Worm (Caenorhabditis elegans) whole organism, midembryonic: Measurements from ENCODE around the gene enu-3.6.

ENCODE experiments used
- T22C8.4 ChIP-seq: fragments of 200-800 bp; sonication (Bioruptor generic); IDR thresholded peaks from 2 replicates; pipeline ENCODE4 v1.3.6; 2022; ENCODE audit warnings: missing genetic modification characterization, missing compliant biosample characterization
- cog-1 ChIP-seq: sonication (generic microtip); optimal IDR thresholded peaks from 2 replicates; lab custom pipeline; 2016; ENCODE audit warnings: missing genetic modification characterization, missing compliant biosample characterization
- flt-1 ChIP-seq: fragments of 200-800 bp; sonication (Bioruptor generic); IDR thresholded peaks from 2 replicates; pipeline ENCODE4 v1.3.6; 2022; ENCODE audit warnings: missing genetic modification characterization, missing compliant biosample characterization
- klf-2 ChIP-seq: fragments of 200-800 bp; sonication (Bioruptor generic); conservative IDR thresholded peaks from 2 replicates; pipeline ENCODE4 v1.3.6; 2022; ENCODE audit warnings: missing genetic modification reagents, missing genetic modification characterization, missing compliant biosample characterization
- med-1 ChIP-seq: sonication (generic microtip); optimal IDR thresholded peaks from 2 replicates; lab custom pipeline; 2017; ENCODE audit warnings: missing genetic modification characterization, mild to moderate bottlenecking, missing compliant biosample characterization, antibody characterized with exemption, missing genetic modification reagents; ENCODE audit not compliant: insufficient read depth
- ref-1 ChIP-seq: fragments of 200-800 bp; sonication (Bioruptor generic); conservative IDR thresholded peaks from 2 replicates; pipeline ENCODE4 v1.3.6; 2022; ENCODE audit warnings: missing genetic modification reagents, missing genetic modification characterization, missing compliant biosample characterization
- tab-1 ChIP-seq: fragments of 200-800 bp; sonication (Bioruptor generic); IDR thresholded peaks from 2 replicates; pipeline ENCODE4 v1.3.6; 2022; ENCODE audit warnings: missing genetic modification characterization, missing compliant biosample characterization
- ztf-23 ChIP-seq: fragments of 200-800 bp; sonication (Bioruptor generic); IDR thresholded peaks from 2 replicates; pipeline ENCODE4 v1.3.6; 2022; ENCODE audit warnings: missing genetic modification reagents, missing genetic modification characterization, missing compliant biosample characterization
- ztf-29 ChIP-seq: fragments of 200-800 bp; sonication (Bioruptor generic); IDR thresholded peaks from 2 replicates; pipeline ENCODE4 v1.3.6; 2022; ENCODE audit warnings: missing genetic modification reagents, missing genetic modification characterization, missing compliant biosample characterization

enu-3.6 gene

DNA sequence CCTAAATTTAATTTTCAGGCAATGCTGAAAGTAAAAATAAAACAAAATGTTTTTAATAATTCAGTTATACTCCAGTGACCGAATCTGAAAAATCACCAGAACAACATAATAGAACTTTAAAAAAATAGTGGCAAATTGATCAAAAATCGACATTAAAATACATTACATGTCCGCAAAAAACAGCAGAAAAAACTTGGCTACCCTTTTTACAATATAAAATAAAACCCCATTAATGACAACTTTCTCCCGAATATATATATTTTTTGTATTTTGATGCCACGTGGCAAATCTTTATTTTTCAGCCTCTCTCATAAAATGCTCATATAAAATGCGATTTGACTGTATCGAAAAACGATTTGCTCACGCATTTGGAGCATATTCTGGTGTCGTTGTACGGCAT, 31.3 kb downstream of the enu-3.6 start, which contains the start of gene ptr-19:
Gene ptr-19, plus strand, starts transcription at position 301 of the 400 bp plus-strand sequence.
- TF ChIP-seq ztf-23 (no peak), tab-1 (GFP tag; lab: Robert Waterston, UW) (no peak), cog-1 (tag; lab: Kevin White, UChicago) (no peak), flt-1 (GFP tag; lab: Robert Waterston, UW) (no peak), ref-1 (no peak), klf-2 (GFP tag; lab: Robert Waterston, UW) (no peak), T22C8.4 (GFP tag; lab: Robert Waterston, UW) (no peak), ztf-29 (GFP tag; lab: Robert Waterston, UW) (no peak), med-1 (GFP tag; lab: Kevin White, UChicago) (no peak)

ce11 chrIII:10783052-10783451, 32.8 kb downstream of the enu-3.6 start:
- TF ChIP-seq klf-2 (GFP tag; lab: Robert Waterston, UW), result no peak
- TF ChIP-seq ref-1, result no peak
- no peak for TF ChIP-seq med-1 (GFP tag; lab: Kevin White, UChicago)
- no peak for TF ChIP-seq ztf-29 (GFP tag; lab: Robert Waterston, UW)
- no peak for TF ChIP-seq T22C8.4 (GFP tag; lab: Robert Waterston, UW)
- peak; percentile 8 for TF ChIP-seq cog-1 (tag; lab: Kevin White, UChicago)
- no peak for TF ChIP-seq flt-1 (GFP tag; lab: Robert Waterston, UW)

DNA sequence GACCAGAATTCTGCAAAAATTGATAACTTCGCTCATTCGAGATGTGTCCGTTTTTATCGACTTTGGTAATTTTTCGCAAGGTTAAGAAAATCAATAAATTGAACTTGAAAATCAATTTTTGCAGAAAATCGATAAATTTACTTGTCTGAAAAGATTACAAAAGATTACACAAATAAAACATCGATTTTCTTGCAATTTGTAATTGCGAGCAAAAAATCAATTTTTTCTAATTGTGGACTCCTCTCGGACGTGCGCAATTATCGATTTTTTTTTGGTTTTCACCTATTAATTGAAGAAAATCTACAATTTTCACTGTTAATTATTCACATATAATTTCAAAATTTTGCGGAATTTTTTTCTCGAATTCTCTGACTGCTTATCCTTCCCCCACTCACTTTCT, 41.0 kb downstream of the enu-3.6 start:
- TF ChIP-seq med-1 (GFP tag; lab: Kevin White, UChicago), result no peak
- no peak for TF ChIP-seq klf-2 (GFP tag; lab: Robert Waterston, UW)
- TF ChIP-seq T22C8.4 (GFP tag; lab: Robert Waterston, UW), result peak; percentile 73

DNA sequence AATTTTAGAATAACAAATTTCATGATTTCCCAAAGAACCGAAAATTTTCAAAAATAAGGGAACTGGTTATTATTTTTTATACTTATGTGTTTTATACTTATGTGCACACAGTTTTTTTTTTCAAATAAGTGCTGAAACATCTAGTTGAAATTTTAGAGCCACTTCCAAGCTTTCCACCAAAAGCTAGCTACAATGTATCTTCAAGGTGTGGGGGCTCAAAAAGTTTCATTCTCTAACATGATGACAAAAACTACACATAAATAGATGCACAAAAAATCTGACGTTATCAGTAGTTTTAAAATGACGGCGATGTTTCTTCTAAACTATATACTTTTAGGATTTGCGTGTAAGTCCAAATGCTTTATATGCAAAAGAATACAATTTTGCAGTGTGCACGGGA, 43.8 kb downstream of the enu-3.6 start, which contains the start of gene clec-163:
Gene clec-163, plus strand, starts transcription at position 301 of the 400 bp plus-strand sequence.
- TF ChIP-seq ref-1 (no peak), med-1 (GFP tag; lab: Kevin White, UChicago) (no peak), ztf-29 (GFP tag; lab: Robert Waterston, UW) (no peak)
